Fruit fly (Drosophila melanogaster): ENCODE results near the gene CG16972.

The CG16972 gene

DNA sequence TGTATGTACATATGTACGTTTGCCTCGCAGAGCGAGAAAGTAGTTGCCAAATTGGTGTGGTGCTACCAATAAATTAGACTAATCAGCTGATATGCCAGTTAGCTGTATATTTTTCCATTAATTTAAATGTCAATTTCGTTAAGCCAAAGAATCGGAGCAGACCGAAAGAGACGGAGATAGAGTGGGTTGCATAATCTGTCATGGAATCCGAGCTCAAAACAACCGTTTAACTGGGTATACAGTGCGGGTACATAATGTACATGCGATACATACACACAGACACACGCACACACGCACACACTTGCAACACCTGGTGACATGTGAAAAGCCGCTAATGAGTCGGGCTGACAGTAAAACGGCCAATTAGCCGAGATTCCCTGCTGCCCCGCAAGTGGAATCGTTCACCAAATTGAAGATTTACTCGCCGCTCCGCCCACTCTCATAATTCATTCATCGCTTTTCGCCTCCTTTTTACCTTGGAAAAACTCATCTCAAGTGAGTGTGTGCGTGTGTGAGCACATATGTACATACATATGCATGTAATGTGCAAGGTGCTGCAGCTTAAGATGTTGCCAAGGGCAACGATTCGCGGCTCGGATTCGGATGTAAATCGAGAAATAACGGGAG lies 11.9 kb downstream of the CG16972 start:
- TF ChIP-seq psq (optimal IDR thresholded peaks at IDR 0.05) (no peak), h (optimal IDR thresholded peaks at IDR 0.05) (no peak), insv (optimal IDR thresholded peaks at IDR 0.05) (no peak), Sin3A (optimal IDR thresholded peaks at IDR 0.05) (no peak), Myc (optimal IDR thresholded peaks at IDR 0.05) (no peak), ttk (optimal IDR thresholded peaks at IDR 0.05) (no peak)

DNA sequence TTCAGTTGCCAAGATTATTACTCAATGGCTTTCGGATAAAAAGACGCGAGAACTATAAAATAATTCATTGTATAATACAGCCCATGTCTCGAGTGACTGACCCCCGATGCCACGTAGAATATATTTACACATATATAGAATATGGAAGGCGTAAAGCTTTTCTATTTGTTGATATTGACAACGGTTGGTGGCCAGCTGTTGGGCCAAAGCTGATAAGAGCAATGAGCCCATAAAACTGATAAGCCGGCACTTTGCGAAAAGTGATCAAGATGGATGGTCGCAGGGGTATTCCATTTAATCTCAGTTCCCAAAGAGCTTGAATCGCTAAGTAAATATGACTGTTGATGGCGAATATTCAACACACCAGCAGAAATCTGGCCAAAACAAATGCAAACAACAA lies 12.6 kb downstream of the CG16972 start:
- no peak for TF ChIP-seq psq (optimal IDR thresholded peaks at IDR 0.05)
- no peak for TF ChIP-seq Myc (optimal IDR thresholded peaks at IDR 0.05)
- TF ChIP-seq h (optimal IDR thresholded peaks at IDR 0.05): no peak

DNA sequence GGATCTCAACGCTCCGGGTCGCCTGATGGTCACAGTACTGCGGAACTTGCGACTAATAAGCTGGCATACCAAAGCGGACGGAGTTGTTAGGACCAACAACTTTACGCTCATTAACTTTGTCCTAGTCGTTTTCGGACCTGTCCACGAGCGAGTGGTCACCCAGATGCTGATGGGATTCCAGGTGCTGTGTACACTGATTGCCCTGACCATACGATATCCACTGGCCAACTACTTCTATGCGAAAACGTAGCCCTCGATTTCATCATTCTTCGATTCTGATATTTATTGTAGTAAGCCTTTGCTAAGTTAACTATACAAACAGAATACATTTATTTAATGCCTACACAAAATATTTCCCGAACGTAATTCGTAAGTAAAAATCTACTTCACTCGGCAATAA lies 19.9 kb downstream of the CG16972 start, which contains the start of gene Rsph1:
Gene Rsph1 (plus strand): TSS at position 301 of the 400 bp plus-strand sequence.
- TF ChIP-seq insv (optimal IDR thresholded peaks at IDR 0.05) (no peak), Sin3A (optimal IDR thresholded peaks at IDR 0.05) (no peak), Myc (optimal IDR thresholded peaks at IDR 0.05) (no peak), ttk (optimal IDR thresholded peaks at IDR 0.05) (no peak), h (optimal IDR thresholded peaks at IDR 0.05) (no peak), psq (optimal IDR thresholded peaks at IDR 0.05) (no peak)

DNA sequence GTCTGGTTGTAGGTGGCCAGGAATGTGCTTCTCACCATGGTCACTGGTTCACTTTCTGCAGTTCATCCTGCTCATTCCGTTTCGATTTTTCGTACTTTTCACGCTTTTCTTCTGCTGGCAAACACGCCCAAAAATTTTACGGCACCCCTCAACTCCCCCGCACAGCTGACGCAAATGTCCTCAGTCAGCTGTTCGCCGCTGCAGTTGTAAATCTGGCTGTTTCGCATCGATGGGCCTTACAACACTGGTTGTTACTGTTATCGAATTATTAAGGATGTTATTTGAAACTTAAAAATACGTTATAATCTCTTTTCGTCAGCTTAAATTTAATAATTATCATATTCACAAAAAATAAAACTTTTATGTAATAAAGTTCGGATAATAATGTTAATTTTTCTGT lies 20.7 kb downstream of the CG16972 start, which contains the start of gene Mgat3:
Gene Mgat3 (minus strand): TSS at position 182 of the 400 bp plus-strand sequence.
- TF ChIP-seq psq (optimal IDR thresholded peaks at IDR 0.05) (no peak), insv (optimal IDR thresholded peaks at IDR 0.05) (no peak), h (optimal IDR thresholded peaks at IDR 0.05) (no peak), Myc (optimal IDR thresholded peaks at IDR 0.05) (no peak), Sin3A (optimal IDR thresholded peaks at IDR 0.05) (no peak), ttk (optimal IDR thresholded peaks at IDR 0.05) (no peak)

DNA sequence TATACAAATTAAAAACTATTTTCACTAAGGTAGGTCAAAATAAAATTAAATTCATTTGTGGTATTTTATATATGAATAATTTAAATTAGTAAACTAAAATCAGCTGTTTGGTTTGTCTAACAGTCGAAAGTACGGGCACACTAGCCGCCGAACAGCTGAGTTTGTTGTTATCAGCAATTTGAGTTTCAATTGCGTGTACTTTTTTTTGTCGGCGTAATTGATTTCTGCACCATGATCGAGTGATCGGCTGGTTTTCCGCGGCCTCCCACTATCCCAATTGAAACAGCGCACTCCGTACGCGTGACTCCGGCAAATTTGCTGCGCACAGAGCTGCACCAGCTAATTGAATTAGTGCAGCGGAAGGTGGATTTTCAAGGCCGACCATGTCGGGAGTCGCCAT lies 24.0 kb downstream of the CG16972 start, which contains the start of gene Alg7:
Gene Alg7 (plus strand): TSS at position 153 of the 400 bp plus-strand sequence.
- TF ChIP-seq insv (optimal IDR thresholded peaks at IDR 0.05): peak; percentile 53
- no peak for TF ChIP-seq Sin3A (optimal IDR thresholded peaks at IDR 0.05)
- no peak for TF ChIP-seq ttk (optimal IDR thresholded peaks at IDR 0.05)

DNA sequence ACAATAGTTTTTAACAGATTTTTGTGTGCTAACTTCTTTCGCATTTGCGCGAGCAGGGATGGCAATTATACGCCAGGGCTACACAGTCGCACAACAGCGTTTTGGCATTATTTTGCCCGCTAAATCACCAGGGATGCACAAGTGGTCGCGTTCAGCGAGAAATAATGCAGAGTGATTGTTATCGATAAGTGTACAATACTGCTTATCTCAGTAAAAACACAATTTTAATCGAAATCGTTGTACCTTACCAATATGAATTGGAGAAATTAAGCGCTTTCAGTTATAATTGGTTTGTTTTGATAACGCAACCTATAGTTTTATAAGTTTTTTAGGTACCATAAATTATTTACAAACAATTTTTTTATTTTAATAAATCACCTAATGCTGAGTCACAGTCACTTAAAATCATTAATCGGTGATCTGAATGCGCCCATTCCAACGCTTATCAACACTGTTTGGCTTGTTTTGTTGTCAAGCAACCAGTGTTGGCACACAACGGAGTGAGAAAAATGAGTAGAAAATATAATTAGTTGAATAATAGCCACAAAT lies 26.3 kb downstream of the CG16972 start, which contains the start of the genes Sfmbt and CG5439:
Gene Sfmbt (minus strand): TSS at position 85 of the 549 bp plus-strand sequence.
Gene CG5439 (plus strand): TSS at position 450 of the 549 bp plus-strand sequence.
- no peak for TF ChIP-seq psq (optimal IDR thresholded peaks at IDR 0.05)
- no peak for TF ChIP-seq insv (optimal IDR thresholded peaks at IDR 0.05)
- no peak for TF ChIP-seq Myc (optimal IDR thresholded peaks at IDR 0.05)
- no peak for TF ChIP-seq ttk (optimal IDR thresholded peaks at IDR 0.05)
- TF ChIP-seq Sin3A (optimal IDR thresholded peaks at IDR 0.05): no peak
- TF ChIP-seq h (optimal IDR thresholded peaks at IDR 0.05): no peak

DNA sequence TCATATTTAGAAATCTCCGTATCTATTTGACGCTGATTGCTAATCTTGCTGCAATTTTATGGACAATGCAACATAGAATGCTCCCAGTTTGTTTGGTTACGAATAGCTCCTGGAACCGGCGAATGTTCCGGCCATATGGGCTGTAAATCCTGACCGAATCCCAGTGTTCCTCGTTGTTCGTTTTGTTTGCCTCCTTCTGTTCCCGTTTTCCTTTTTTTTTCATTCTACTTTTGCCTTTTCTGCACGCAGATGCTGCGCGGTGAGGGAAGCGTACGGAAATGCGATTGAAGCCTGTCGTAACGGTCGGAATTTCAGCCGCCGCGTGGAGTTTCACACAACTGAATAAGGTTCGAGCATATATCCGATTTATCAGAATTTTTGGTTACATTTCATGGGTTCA lies 27.0 kb downstream of the CG16972 start, which contains the start of gene CG43925:
Gene CG43925 (plus strand): TSS at position 301 of the 400 bp plus-strand sequence.
- TF ChIP-seq ttk (optimal IDR thresholded peaks at IDR 0.05) (no peak), Sin3A (optimal IDR thresholded peaks at IDR 0.05) (no peak), psq (optimal IDR thresholded peaks at IDR 0.05) (no peak), Myc (optimal IDR thresholded peaks at IDR 0.05) (no peak), insv (optimal IDR thresholded peaks at IDR 0.05) (no peak), h (optimal IDR thresholded peaks at IDR 0.05) (no peak)

DNA sequence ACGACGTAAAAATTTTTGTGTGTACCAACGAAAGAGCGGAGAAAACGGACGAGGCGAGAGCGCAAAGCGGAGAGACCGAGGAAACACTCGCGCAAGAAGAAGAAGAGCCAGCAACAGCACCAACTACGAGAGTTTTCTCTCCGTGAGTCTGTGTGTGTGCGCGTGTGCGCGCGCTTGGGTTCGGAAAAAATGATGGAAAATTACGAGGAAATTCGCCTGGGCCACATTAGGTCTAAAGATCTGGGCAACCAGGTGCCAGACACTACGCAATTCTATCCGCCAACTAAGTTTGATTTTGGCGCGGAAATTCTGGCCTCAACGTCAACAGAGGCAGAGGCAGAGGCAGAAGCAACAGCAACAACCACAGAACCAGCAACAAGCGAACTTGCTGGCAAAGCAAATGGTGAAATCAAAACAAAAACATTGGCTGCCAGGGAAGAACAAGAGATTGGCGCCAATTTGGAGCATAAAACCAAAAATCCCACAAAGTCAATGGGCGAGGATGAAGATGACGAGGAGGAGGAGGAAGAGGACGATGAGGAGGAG lies 37.2 kb downstream of the CG16972 start, which contains the start of gene DnaJ-H:
Gene DnaJ-H (minus strand): TSS at position 271 of the 546 bp plus-strand sequence.
- peak; percentile 65 for TF ChIP-seq psq (optimal IDR thresholded peaks at IDR 0.05)
- no peak for TF ChIP-seq insv (optimal IDR thresholded peaks at IDR 0.05)

DNA sequence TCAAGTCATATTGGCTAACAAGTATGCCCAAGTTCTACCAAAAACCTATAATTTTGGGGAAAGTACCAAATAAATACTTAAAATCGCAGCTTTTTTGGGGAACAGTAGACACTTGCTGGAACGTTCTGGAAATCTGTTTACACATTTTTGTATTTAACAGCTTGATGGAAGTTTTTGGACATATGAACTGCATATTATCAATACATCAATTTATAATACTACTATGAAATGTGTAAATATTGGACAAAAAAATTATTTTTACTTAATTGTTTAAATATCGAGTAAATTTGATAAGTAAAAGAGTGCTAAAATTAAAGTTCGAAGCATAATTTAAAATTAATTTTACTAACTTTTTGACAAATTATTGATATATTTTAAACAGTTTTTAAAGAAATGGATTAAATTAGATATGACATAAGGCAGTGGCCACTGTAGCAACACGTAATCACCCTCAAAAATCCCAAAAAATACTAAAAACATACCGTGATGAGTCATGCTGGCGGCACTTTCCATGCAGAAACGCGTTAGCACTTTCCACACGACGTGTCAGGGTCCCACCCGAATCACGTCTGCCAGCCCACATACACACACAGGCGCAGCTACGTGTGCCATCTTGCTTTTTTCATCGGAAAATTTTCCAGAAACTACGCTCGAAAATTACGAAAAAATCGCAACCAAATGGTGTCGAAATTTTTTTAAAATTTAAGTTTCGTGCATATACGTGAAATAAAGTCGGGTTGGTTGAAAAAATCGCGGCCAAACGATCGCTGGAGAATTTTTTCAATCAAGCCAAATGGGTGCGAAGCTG lies 37.9 kb downstream of the CG16972 start, which contains the start of gene Sirt1:
Gene Sirt1 (plus strand): TSS at position 571 of the 808 bp plus-strand sequence.
- TF ChIP-seq ttk (optimal IDR thresholded peaks at IDR 0.05) (no peak), psq (optimal IDR thresholded peaks at IDR 0.05) (no peak), Myc (optimal IDR thresholded peaks at IDR 0.05) (no peak), insv (optimal IDR thresholded peaks at IDR 0.05) (no peak), Sin3A (optimal IDR thresholded peaks at IDR 0.05) (peak; percentile 36)

DNA sequence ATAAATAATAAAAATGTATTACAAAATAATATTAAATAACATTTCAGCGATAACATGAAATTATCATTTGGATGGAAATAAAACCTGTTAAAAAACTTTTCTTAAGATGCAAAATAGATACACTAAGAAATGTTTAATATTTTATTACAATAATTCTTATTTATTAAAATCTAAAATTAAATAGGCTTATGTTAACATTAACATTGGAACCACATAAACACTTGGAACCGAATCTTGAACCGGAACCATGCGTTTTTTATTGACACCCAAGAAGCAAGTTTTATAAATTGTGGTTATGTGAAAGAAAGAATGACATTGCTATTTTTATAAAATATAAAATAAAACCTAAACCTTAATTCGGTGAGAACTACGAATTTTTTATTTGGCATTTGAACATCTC lies 42.9 kb downstream of the CG16972 start, which contains the start of gene kmg:
Gene kmg (plus strand): TSS at position 301 of the 400 bp plus-strand sequence.
- TF ChIP-seq insv (optimal IDR thresholded peaks at IDR 0.05) (no peak), psq (optimal IDR thresholded peaks at IDR 0.05) (no peak), Sin3A (optimal IDR thresholded peaks at IDR 0.05) (no peak), Myc (optimal IDR thresholded peaks at IDR 0.05) (no peak), ttk (optimal IDR thresholded peaks at IDR 0.05) (no peak), h (optimal IDR thresholded peaks at IDR 0.05) (no peak)

DNA sequence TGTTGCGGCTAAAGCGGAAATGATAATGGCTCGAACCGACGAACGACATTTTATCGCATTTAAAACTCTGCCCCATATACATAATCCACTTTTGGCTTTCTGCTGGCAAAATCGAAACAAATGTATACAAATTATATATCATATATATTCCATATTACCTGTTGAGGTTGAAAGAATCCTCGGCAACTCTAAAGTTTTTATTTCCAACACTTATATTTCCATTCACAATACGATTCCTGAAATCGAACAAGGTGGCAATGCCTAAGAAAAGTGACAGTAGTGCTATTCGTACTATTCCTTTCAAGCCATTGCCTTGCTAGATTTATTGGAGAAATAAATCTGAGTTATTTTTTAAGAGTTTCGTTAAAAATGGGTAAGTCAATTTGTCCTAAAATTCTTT lies 44.6 kb downstream of the CG16972 start, which contains the start of gene Pk34A:
Gene Pk34A (plus strand): TSS at position 301 of the 400 bp plus-strand sequence.
- TF ChIP-seq Myc (optimal IDR thresholded peaks at IDR 0.05) (no peak), Sin3A (optimal IDR thresholded peaks at IDR 0.05) (no peak), ttk (optimal IDR thresholded peaks at IDR 0.05) (no peak), insv (optimal IDR thresholded peaks at IDR 0.05) (no peak), h (optimal IDR thresholded peaks at IDR 0.05) (no peak), psq (optimal IDR thresholded peaks at IDR 0.05) (no peak)
